Fruit fly (Drosophila melanogaster) Kc167 (cell line): ENCODE measurements around the gene Uro.

Experiments used
- Myc ChIP-seq: fragments of >200 bp; optimal IDR thresholded peaks from 2 replicates; lab custom pipeline; 2017; ENCODE audit warnings: missing external identifiers
- Sin3A ChIP-seq: fragments of >200 bp; optimal IDR thresholded peaks from 2 replicates; lab custom pipeline; 2018; ENCODE audit warnings: missing external identifiers
- h ChIP-seq: fragments of >200 bp; optimal IDR thresholded peaks from 3 replicates; lab custom pipeline; 2018; ENCODE audit warnings: missing external identifiers
- insv ChIP-seq: fragments of >200 bp; optimal IDR thresholded peaks from 3 replicates; lab custom pipeline; 2018; ENCODE audit warnings: missing external identifiers
- psq ChIP-seq: fragments of >200 bp; optimal IDR thresholded peaks from 2 replicates; lab custom pipeline; 2017; ENCODE audit warnings: missing external identifiers
- ttk ChIP-seq: sonication (Bioruptor generic); optimal IDR thresholded peaks from 2 replicates; lab custom pipeline; 2017; ENCODE audit warnings: missing external identifiers

The Uro gene

dm6 chr2L:7794689-7795475 lies 15.0 kb downstream of the Uro start:
- no peak for TF ChIP-seq insv

dm6 chr2L:7795859-7796258 lies 16.0 kb downstream of the Uro start, which contains the start of gene LKRSDH:
TSS of gene LKRSDH (minus strand) at chr2L:7795959.
- no peak for TF ChIP-seq Sin3A (lab: Kevin White, UChicago)

- TF ChIP-seq Sin3A (lab: Kevin White, UChicago) (no peak), psq (no peak), h (lab: Kevin White, UChicago) (no peak), ttk (lab: Kevin White, UChicago) (no peak), Myc (lab: Kevin White, UChicago) (no peak), insv (no peak)
These were observed 20.0 kb downstream of the Uro start, which contains the start of the genes Herp and r2d2 for dm6 chr2L:7799804-7800433. TSS of gene Herp (minus strand) at chr2L:7800058. TSS of gene r2d2 (plus strand) at chr2L:7800147.

- TF ChIP-seq Myc (lab: Kevin White, UChicago) (no peak), Sin3A (lab: Kevin White, UChicago) (no peak), insv (no peak), psq (no peak), h (lab: Kevin White, UChicago) (no peak), ttk (lab: Kevin White, UChicago) (no peak)
These were observed 27.7 kb downstream of the Uro start for dm6 chr2L:7807563-7807962.

dm6 chr2L:7808886-7809698 lies 29.2 kb downstream of the Uro start:
- TF ChIP-seq psq (no peak), Myc (lab: Kevin White, UChicago) (no peak), insv (no peak), ttk (lab: Kevin White, UChicago) (no peak), Sin3A (lab: Kevin White, UChicago) (no peak), h (lab: Kevin White, UChicago) (no peak)

dm6 chr2L:7809699-7810088 lies 29.8 kb downstream of the Uro start:
- TF ChIP-seq insv, result no peak
- no peak for TF ChIP-seq psq
- TF ChIP-seq Myc (lab: Kevin White, UChicago), result no peak
- no peak for TF ChIP-seq ttk (lab: Kevin White, UChicago)

dm6 chr2L:7810519-7810918 lies 30.6 kb downstream of the Uro start, which contains the start of gene Cdc14:
TSS of gene Cdc14 (minus strand) at chr2L:7810703.
- no peak for TF ChIP-seq psq
- no peak for TF ChIP-seq insv
- TF ChIP-seq ttk (lab: Kevin White, UChicago), result no peak
- no peak for TF ChIP-seq h (lab: Kevin White, UChicago)
- no peak for TF ChIP-seq Myc (lab: Kevin White, UChicago)
- TF ChIP-seq Sin3A (lab: Kevin White, UChicago), result no peak

dm6 chr2L:7811249-7812002 lies 31.5 kb downstream of the Uro start, which contains the start of gene LanB1:
TSS of gene LanB1 (plus strand) at chr2L:7811438.
- no peak for TF ChIP-seq h (lab: Kevin White, UChicago)
- no peak for TF ChIP-seq insv
- no peak for TF ChIP-seq Myc (lab: Kevin White, UChicago)
- no peak for TF ChIP-seq ttk (lab: Kevin White, UChicago)
- no peak for TF ChIP-seq psq
- no peak for TF ChIP-seq Sin3A (lab: Kevin White, UChicago)

- TF ChIP-seq insv (no peak), Myc (lab: Kevin White, UChicago) (no peak), psq (no peak), h (lab: Kevin White, UChicago) (no peak), ttk (lab: Kevin White, UChicago) (no peak), Sin3A (lab: Kevin White, UChicago) (no peak)
These were observed 32.9 kb downstream of the Uro start for dm6 chr2L:7812555-7813339.

- TF ChIP-seq insv (no peak), h (lab: Kevin White, UChicago) (no peak), Myc (lab: Kevin White, UChicago) (no peak), Sin3A (lab: Kevin White, UChicago) (no peak), ttk (lab: Kevin White, UChicago) (no peak), psq (no peak)
These were observed 33.5 kb downstream of the Uro start for dm6 chr2L:7813357-7813756.

- TF ChIP-seq Myc (lab: Kevin White, UChicago), result no peak
- TF ChIP-seq psq, result no peak
- no peak for TF ChIP-seq h (lab: Kevin White, UChicago)
- no peak for TF ChIP-seq Sin3A (lab: Kevin White, UChicago)
- no peak for TF ChIP-seq ttk (lab: Kevin White, UChicago)
- TF ChIP-seq insv, result no peak
These were observed 40.5 kb downstream of the Uro start for dm6 chr2L:7820408-7820807.
